Worm (Caenorhabditis elegans) whole organism, L1 larva: ENCODE data around the gene T25B9.3.

ENCODE experiments used
- C04F5.9 ChIP-seq: sonication (generic microtip); optimal IDR thresholded peaks from 2 replicates; lab custom pipeline; 2016; ENCODE audit warnings: missing genetic modification characterization, missing compliant biosample characterization
- C16A3.4 ChIP-seq: fragments of 150-350 bp; optimal IDR thresholded peaks from 2 replicates; lab custom pipeline; 2014; ENCODE audit warnings: missing biosample characterization, missing genetic modification characterization
- F16B12.6 ChIP-seq: fragments of 150-350 bp; optimal IDR thresholded peaks from 2 replicates; lab custom pipeline; 2014; ENCODE audit warnings: missing biosample characterization, missing genetic modification characterization
- aly-2 ChIP-seq: fragments of 150-350 bp; optimal IDR thresholded peaks from 2 replicates; lab custom pipeline; 2014; ENCODE audit warnings: missing biosample characterization, missing genetic modification characterization
- blmp-1 ChIP-seq: fragments of 150-350 bp; optimal IDR thresholded peaks from 2 replicates; lab custom pipeline; 2014; ENCODE audit warnings: missing biosample characterization, missing genetic modification characterization
- ceh-82 ChIP-seq, 3 experiments: fragments of 150-350 bp in 1 of 3; sonication (generic microtip) in 2 of 3; optimal IDR thresholded peaks; 2 replicates each; lab custom pipeline; 2014 to 2017; ENCODE audit warnings: missing biosample characterization in 3 of 3, missing genetic modification characterization in 3 of 3
- ces-1 ChIP-seq: fragments of 150-350 bp; optimal IDR thresholded peaks from 2 replicates; lab custom pipeline; 2014; ENCODE audit warnings: missing biosample characterization, missing genetic modification reagents, missing genetic modification characterization
- efl-1 ChIP-seq, 4 experiments: fragments of 150-350 bp; optimal IDR thresholded peaks in 3 of 4; peaks in 1 of 4; 1 replicate in 1 of 4; 2 replicates in 3 of 4; lab custom pipeline; 2014; ENCODE audit warnings: missing biosample characterization in 2 of 4, missing genetic modification characterization in 2 of 4, missing genetic modification reagents in 2 of 4
- elt-2 ChIP-seq: sonication (generic microtip); optimal IDR thresholded peaks from 2 replicates; lab custom pipeline; 2016; ENCODE audit warnings: missing genetic modification characterization, mild to moderate bottlenecking, inconsistent platforms, missing compliant biosample characterization, missing genetic modification reagents
- ets-5 ChIP-seq: fragments of 200-800 bp; sonication (Bioruptor generic); IDR thresholded peaks from 2 replicates; pipeline ENCODE4 v1.3.6; 2022; ENCODE audit warnings: missing genetic modification characterization, missing compliant biosample characterization
- fkh-4 ChIP-seq: sonication (generic microtip); optimal IDR thresholded peaks from 2 replicates; lab custom pipeline; 2016; ENCODE audit warnings: missing compliant biosample characterization, missing genetic modification characterization, borderline replicate concordance
- fkh-8 ChIP-seq: sonication (generic microtip); optimal IDR thresholded peaks from 2 replicates; lab custom pipeline; 2016; ENCODE audit warnings: mild to moderate bottlenecking, missing genetic modification characterization, missing compliant biosample characterization
- fos-1 ChIP-seq: fragments of 150-350 bp; optimal IDR thresholded peaks from 2 replicates; lab custom pipeline; 2014; ENCODE audit warnings: missing biosample characterization, missing genetic modification characterization
- grh-1 ChIP-seq: fragments of 200-800 bp; sonication (Bioruptor generic); IDR thresholded peaks from 2 replicates; pipeline ENCODE4 v1.3.6; 2022; ENCODE audit warnings: missing genetic modification reagents, missing genetic modification characterization, missing compliant biosample characterization
- hlh-4 ChIP-seq: sonication (generic microtip); optimal IDR thresholded peaks from 2 replicates; lab custom pipeline; 2016; ENCODE audit warnings: mild to moderate bottlenecking, missing genetic modification characterization, missing compliant biosample characterization
- lin-35 ChIP-seq, 2 experiments: fragments of 150-350 bp; optimal IDR thresholded peaks; 2 replicates each; lab custom pipeline; 2014; ENCODE audit warnings: missing biosample characterization in 2 of 2, missing genetic modification characterization in 2 of 2, missing genetic modification reagents in 2 of 2
- lir-3 ChIP-seq: sonication (generic microtip); optimal IDR thresholded peaks from 2 replicates; lab custom pipeline; 2016; ENCODE audit warnings: mild to moderate bottlenecking, missing genetic modification characterization, moderate library complexity, missing compliant biosample characterization; ENCODE audit not compliant: poor library complexity
- lsy-2 ChIP-seq, 2 experiments: fragments of 150-350 bp; optimal IDR thresholded peaks; 2 replicates each; lab custom pipeline; 2014; ENCODE audit warnings: missing biosample characterization in 2 of 2, missing genetic modification characterization in 2 of 2
- mdl-1 ChIP-seq, 2 experiments: fragments of 150-350 bp; optimal IDR thresholded peaks; 2 replicates each; lab custom pipeline; 2014 to 2017; ENCODE audit warnings: missing biosample characterization in 2 of 2, missing genetic modification characterization in 2 of 2, inconsistent platforms in 1 of 2
- nhr-19 ChIP-seq: fragments of 200-800 bp; sonication (Bioruptor generic); conservative IDR thresholded peaks from 2 replicates; pipeline ENCODE4 v1.3.6; 2022; ENCODE audit warnings: missing genetic modification characterization, missing compliant biosample characterization
- nhr-47 ChIP-seq: sonication (generic microtip); optimal IDR thresholded peaks from 2 replicates; lab custom pipeline; 2016; ENCODE audit warnings: mild to moderate bottlenecking, missing genetic modification characterization, moderate library complexity, missing compliant biosample characterization
- nhr-77 ChIP-seq: fragments of 150-350 bp; optimal IDR thresholded peaks from 2 replicates; lab custom pipeline; 2014; ENCODE audit warnings: missing biosample characterization, missing genetic modification characterization
- nhr-84 ChIP-seq: sonication (generic microtip); optimal IDR thresholded peaks from 2 replicates; lab custom pipeline; 2017; ENCODE audit warnings: missing biosample characterization, missing genetic modification characterization
- nhr-85 ChIP-seq: sonication (generic microtip); peaks from one replicate; lab custom pipeline; 2016; ENCODE audit warnings: missing genetic modification characterization, inconsistent platforms, missing compliant biosample characterization
- nhr-90 ChIP-seq: sonication (generic microtip); optimal IDR thresholded peaks from 2 replicates; lab custom pipeline; 2016; ENCODE audit warnings: mild to moderate bottlenecking, missing genetic modification characterization, missing compliant biosample characterization; ENCODE audit not compliant: poor library complexity
- rnt-1 ChIP-seq: sonication (generic microtip); optimal IDR thresholded peaks from 2 replicates; lab custom pipeline; 2016; ENCODE audit warnings: mild to moderate bottlenecking, missing genetic modification characterization, moderate library complexity, missing compliant biosample characterization
- sptf-1 ChIP-seq: fragments of 150-350 bp; optimal IDR thresholded peaks from 2 replicates; lab custom pipeline; 2014; ENCODE audit warnings: missing biosample characterization, missing genetic modification characterization
- unc-130 ChIP-seq: fragments of 150-350 bp; optimal IDR thresholded peaks from 2 replicates; lab custom pipeline; 2017; ENCODE audit warnings: missing biosample characterization, missing genetic modification characterization, inconsistent platforms
- unc-62 ChIP-seq: fragments of 150-350 bp; optimal IDR thresholded peaks from 2 replicates; lab custom pipeline; 2014; ENCODE audit warnings: missing biosample characterization, missing genetic modification reagents, missing genetic modification characterization
- unc-86 ChIP-seq: sonication (generic microtip); optimal IDR thresholded peaks from 2 replicates; lab custom pipeline; 2016; ENCODE audit warnings: missing genetic modification characterization, missing compliant biosample characterization
- unc-98 ChIP-seq: fragments of 200-800 bp; sonication (Bioruptor generic); IDR thresholded peaks from 2 replicates; pipeline ENCODE4 v1.3.6; 2022; ENCODE audit warnings: missing genetic modification characterization, missing compliant biosample characterization
- zip-4 ChIP-seq: fragments of 200-800 bp; sonication (Bioruptor generic); optimal IDR thresholded peaks from 2 replicates; lab custom pipeline; 2018; ENCODE audit warnings: mild to moderate bottlenecking, missing genetic modification characterization, moderate library complexity, missing compliant biosample characterization
- ztf-11 ChIP-seq, 2 experiments: sonication (generic microtip); optimal IDR thresholded peaks; 2 replicates each; lab custom pipeline; 2016 to 2017; ENCODE audit warnings: missing genetic modification characterization in 2 of 2, missing biosample characterization in 1 of 2, missing compliant biosample characterization in 1 of 2

The T25B9.3 gene

DNA sequence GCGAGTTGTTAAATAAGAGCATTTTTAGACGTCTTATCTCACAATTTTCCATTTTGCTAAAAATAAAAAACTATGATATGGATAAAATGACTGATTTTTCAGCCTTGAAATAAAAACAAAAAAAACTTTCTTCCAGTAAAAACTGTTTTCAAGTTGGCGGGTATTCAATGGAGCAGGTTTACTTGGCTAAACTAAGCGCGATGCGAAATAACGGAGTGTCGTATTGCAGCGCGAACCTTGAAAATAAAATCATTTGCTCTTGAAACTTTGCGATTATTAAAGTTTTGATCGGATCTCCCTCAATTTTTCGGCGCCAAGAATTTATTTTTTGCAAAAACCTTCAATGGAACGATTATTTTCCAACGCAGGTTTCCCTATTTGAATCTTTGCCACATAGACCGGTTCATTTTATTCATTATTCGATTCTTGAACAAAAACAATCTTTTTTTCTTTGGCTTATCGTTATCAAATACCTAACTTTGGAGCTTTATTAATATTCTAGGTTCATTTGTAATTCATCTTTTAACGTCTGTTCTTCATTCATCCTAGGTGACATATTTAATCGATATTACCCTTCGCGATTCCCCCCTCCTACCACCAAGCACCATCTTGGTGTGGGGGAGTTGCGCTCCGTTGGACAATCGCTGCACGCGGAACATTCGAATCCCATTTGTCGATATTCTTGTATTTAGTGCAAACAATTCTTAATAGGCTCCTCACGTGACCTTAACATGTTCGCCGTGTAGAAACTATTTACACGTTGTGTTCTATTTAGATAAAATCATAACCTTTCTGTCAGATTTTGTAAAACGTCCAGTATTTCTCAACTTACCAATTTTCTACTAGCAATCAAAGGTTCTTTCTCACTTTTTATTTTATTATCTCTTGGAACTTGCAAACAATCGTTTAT is 9.8 kb upstream of the T25B9.3 start, which contains the start of the genes orc-5 and cyb-1 (continued):
- peak; percentile 82 for TF ChIP-seq nhr-19 (GFP tag; lab: Robert Waterston, UW)
- TF ChIP-seq efl-1 (optimal IDR thresholded peaks at IDR 0.05; lab: Kevin White, UChicago) = peak; percentile 94 to 98
- peak; percentile 98 to 100 for TF ChIP-seq efl-1 (GFP tag; optimal IDR thresholded peaks at IDR 0.05 in 1 of 2; lab: Kevin White, UChicago)
- peak; percentile 74 for TF ChIP-seq nhr-90 (tag; lab: Kevin White, UChicago)
- peak; percentile 56 to 81 (median 71) for TF ChIP-seq ceh-82 (tag; optimal IDR thresholded peaks at IDR 0.05; lab: Kevin White, UChicago)
- TF ChIP-seq, all 84 proteins: peak for 49

DNA sequence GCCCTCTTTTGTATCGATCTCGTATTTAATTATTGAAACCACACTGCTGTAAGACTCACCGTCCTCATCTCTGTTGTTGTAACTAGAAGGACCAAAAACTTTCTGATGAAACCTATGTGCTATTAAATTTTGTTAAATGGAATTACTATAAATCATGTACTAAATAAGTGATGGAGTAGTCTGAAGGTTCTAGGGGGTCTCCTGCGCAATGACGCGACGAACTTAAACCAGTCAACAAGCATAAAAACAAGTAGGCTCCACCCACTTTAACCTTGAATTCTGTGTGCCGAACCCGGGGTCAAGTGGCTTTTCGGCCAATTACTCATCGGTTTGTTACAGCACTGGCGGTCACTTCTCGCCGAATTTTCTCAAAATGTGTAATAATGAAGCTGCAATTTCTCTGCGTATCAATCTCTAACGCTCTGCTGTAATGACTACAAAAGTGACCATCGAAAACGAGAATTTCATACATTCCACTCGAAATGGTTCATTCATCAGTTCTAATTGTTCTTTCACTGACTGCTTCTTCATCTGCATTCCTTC is 7.5 kb upstream of the T25B9.3 start, which contains the start of gene grl-21:
grl-21 (plus strand) TSS at position 464 of the 543 bp plus-strand sequence.
- TF ChIP-seq nhr-77 (tag; lab: Kevin White, UChicago) (no peak), fkh-4 (no peak), grh-1 (GFP tag; lab: Robert Waterston, UW) (no peak), ets-5 (no peak), fkh-8 (tag; lab: Kevin White, UChicago) (no peak), fos-1 (no peak), rnt-1 (no peak), C04F5.9 (tag; lab: Kevin White, UChicago) (no peak), unc-130 (tag; lab: Kevin White, UChicago) (no peak), lsy-2 (tag; optimal IDR thresholded peaks at IDR 0.05; lab: Kevin White, UChicago) (no peak), nhr-47 (tag; lab: Kevin White, UChicago) (no peak), sptf-1 (tag; lab: Kevin White, UChicago) (no peak), zip-4 (GFP tag; lab: Kevin White, UChicago) (no peak), ces-1 (GFP tag; lab: Kevin White, UChicago) (no peak), lin-35 (GFP tag; optimal IDR thresholded peaks at IDR 0.05; lab: Kevin White, UChicago) (no peak), nhr-90 (tag; lab: Kevin White, UChicago) (no peak), blmp-1 (tag; lab: Kevin White, UChicago) (no peak), nhr-85 (tag; lab: Kevin White, UChicago) (no peak), lir-3 (no peak), efl-1 (optimal IDR thresholded peaks at IDR 0.05; lab: Kevin White, UChicago) (no peak), efl-1 (GFP tag; optimal IDR thresholded peaks at IDR 0.05 in 1 of 2; lab: Kevin White, UChicago) (no peak)
- TF ChIP-seq, all 84 proteins: peak for 0

DNA sequence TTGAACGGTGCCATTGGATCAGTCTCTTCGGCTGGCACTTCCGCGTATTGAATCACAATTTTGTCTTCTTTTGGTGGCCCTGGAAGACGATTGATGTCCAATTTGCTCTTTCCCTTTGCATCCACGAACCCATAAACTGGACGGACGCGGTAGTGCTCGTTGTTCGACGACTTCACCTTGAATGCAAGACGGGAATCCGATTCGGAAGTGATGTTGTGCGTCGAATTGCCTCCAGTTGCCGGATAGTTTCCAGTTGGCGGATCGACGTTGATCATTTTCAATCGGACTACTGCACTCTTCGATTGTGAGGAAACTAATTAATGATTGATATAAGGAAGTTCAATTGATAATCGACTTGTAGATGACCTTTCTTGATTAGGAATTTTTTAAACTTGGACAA is 6.2 kb upstream of the T25B9.3 start, which contains the start of gene ssp-34:
ssp-34 (minus strand) TSS at position 275 of the 400 bp plus-strand sequence.
- TF ChIP-seq nhr-85 (tag; lab: Kevin White, UChicago) (no peak), unc-98 (GFP tag; lab: Robert Waterston, UW) (no peak), nhr-84 (no peak), C16A3.4 (tag; lab: Kevin White, UChicago) (no peak), elt-2 (tag; lab: Kevin White, UChicago) (no peak), mdl-1 (tag; optimal IDR thresholded peaks at IDR 0.05; lab: Kevin White, UChicago) (no peak), ztf-11 (tag; optimal IDR thresholded peaks at IDR 0.05; lab: Kevin White, UChicago) (no peak), ceh-82 (tag; optimal IDR thresholded peaks at IDR 0.05; lab: Kevin White, UChicago) (no peak), unc-62 (no peak), hlh-4 (tag; lab: Kevin White, UChicago) (no peak), aly-2 (tag; lab: Kevin White, UChicago) (no peak), lsy-2 (tag; optimal IDR thresholded peaks at IDR 0.05; lab: Kevin White, UChicago) (no peak), F16B12.6 (no peak), fkh-4 (no peak), ces-1 (GFP tag; lab: Kevin White, UChicago) (no peak), unc-86 (tag; lab: Kevin White, UChicago) (no peak), unc-130 (tag; lab: Kevin White, UChicago) (no peak), rnt-1 (no peak), sptf-1 (tag; lab: Kevin White, UChicago) (no peak)
